Fruit fly (Drosophila melanogaster) whole organism, adult: ENCODE results near the gene CG42323.

Experiments used
- CG11617 ChIP-seq: fragments of 200-800 bp; sonication (Bioruptor generic); optimal IDR thresholded peaks from 2 replicates; lab custom pipeline; 2017; ENCODE audit warnings: mild to moderate bottlenecking, missing biosample characterization, missing genetic modification reagents, missing genetic modification characterization
- CG12768 ChIP-seq: fragments of 200-800 bp; sonication (Bioruptor generic); optimal IDR thresholded peaks from 2 replicates; lab custom pipeline; 2017; ENCODE audit warnings: missing biosample characterization, missing genetic modification characterization, mild to moderate bottlenecking, moderate library complexity, missing genetic modification reagents
- CG14711 ChIP-seq: fragments of 200-800 bp; sonication (Bioruptor generic); optimal IDR thresholded peaks from 2 replicates; lab custom pipeline; 2018; ENCODE audit warnings: missing biosample characterization, mild to moderate bottlenecking, missing genetic modification characterization, moderate library complexity
- CG1620 ChIP-seq: fragments of 200-800 bp; sonication (Bioruptor generic); optimal IDR thresholded peaks from 2 replicates; lab custom pipeline; 2016; ENCODE audit warnings: missing biosample characterization, missing genetic modification characterization
- CG33017 ChIP-seq: fragments of 200-800 bp; sonication (Bioruptor generic); optimal IDR thresholded peaks from 2 replicates; lab custom pipeline; 2018; ENCODE audit warnings: missing biosample characterization, mild to moderate bottlenecking, missing genetic modification characterization, moderate library complexity
- CG5204 ChIP-seq: fragments of 200-800 bp; sonication (Bioruptor generic); optimal IDR thresholded peaks from 2 replicates; lab custom pipeline; 2016; ENCODE audit warnings: missing biosample characterization, missing genetic modification characterization
- CG7045 ChIP-seq: fragments of 200-800 bp; sonication (Bioruptor generic); optimal IDR thresholded peaks from 2 replicates; lab custom pipeline; 2017; ENCODE audit warnings: missing biosample characterization, mild to moderate bottlenecking, missing genetic modification characterization
- CG7101 ChIP-seq: fragments of 200-800 bp; sonication (Bioruptor generic); optimal IDR thresholded peaks from 2 replicates; lab custom pipeline; 2018; ENCODE audit warnings: missing biosample characterization, mild to moderate bottlenecking, missing genetic modification characterization, moderate library complexity
- Clk ChIP-seq: fragments of 200-800 bp; sonication (Bioruptor generic); optimal IDR thresholded peaks from 2 replicates; lab custom pipeline; 2017; ENCODE audit warnings: missing biosample characterization, missing genetic modification characterization
- Crg-1 ChIP-seq: fragments of 200-800 bp; sonication (Bioruptor generic); optimal IDR thresholded peaks from 2 replicates; lab custom pipeline; 2016; ENCODE audit warnings: missing biosample characterization, missing genetic modification characterization
- Hr96 ChIP-seq: fragments of 200-800 bp; sonication (Bioruptor generic); optimal IDR thresholded peaks from 2 replicates; lab custom pipeline; 2016; ENCODE audit warnings: missing biosample characterization, missing genetic modification characterization
- Mnt ChIP-seq: fragments of 200-800 bp; sonication (Bioruptor generic); optimal IDR thresholded peaks from 2 replicates; lab custom pipeline; 2016; ENCODE audit warnings: missing biosample characterization, mild to moderate bottlenecking, missing genetic modification characterization
- bab1 ChIP-seq: fragments of 200-800 bp; sonication (Bioruptor generic); optimal IDR thresholded peaks from 3 replicates; lab custom pipeline; 2019; ENCODE audit warnings: missing biosample characterization, mild to moderate bottlenecking, missing genetic modification characterization, moderate library complexity
- cic ChIP-seq: fragments of 200-800 bp; sonication (Bioruptor generic); optimal IDR thresholded peaks from 2 replicates; lab custom pipeline; 2017; ENCODE audit warnings: missing biosample characterization, mild to moderate bottlenecking, missing genetic modification characterization, moderate library complexity
- cnc ChIP-seq, 2 experiments: fragments of >200 bp; optimal IDR thresholded peaks; 2 replicates each; lab custom pipeline; 2017
- kay ChIP-seq: fragments of 200-800 bp; sonication (Bioruptor generic); peaks from one replicate; lab custom pipeline; 2016; ENCODE audit warnings: missing biosample characterization, missing genetic modification characterization, borderline replicate concordance
- ovo ChIP-seq: fragments of 200-800 bp; sonication (Bioruptor generic); optimal IDR thresholded peaks from 2 replicates; lab custom pipeline; 2016; ENCODE audit warnings: missing biosample characterization, missing genetic modification characterization
- pad ChIP-seq: fragments of 200-800 bp; sonication (Bioruptor generic); optimal IDR thresholded peaks from 3 replicates; lab custom pipeline; 2017; ENCODE audit warnings: missing biosample characterization, missing genetic modification characterization, mild to moderate bottlenecking, moderate library complexity, missing genetic modification reagents
- tj ChIP-seq: fragments of 200-800 bp; sonication (Bioruptor generic); optimal IDR thresholded peaks from 3 replicates; lab custom pipeline; 2017; ENCODE audit warnings: missing biosample characterization, mild to moderate bottlenecking, missing genetic modification characterization, moderate library complexity
- toe ChIP-seq: fragments of 200-800 bp; sonication (Bioruptor generic); optimal IDR thresholded peaks from 2 replicates; lab custom pipeline; 2016; ENCODE audit warnings: missing biosample characterization, missing genetic modification characterization

Gene CG42323

DNA sequence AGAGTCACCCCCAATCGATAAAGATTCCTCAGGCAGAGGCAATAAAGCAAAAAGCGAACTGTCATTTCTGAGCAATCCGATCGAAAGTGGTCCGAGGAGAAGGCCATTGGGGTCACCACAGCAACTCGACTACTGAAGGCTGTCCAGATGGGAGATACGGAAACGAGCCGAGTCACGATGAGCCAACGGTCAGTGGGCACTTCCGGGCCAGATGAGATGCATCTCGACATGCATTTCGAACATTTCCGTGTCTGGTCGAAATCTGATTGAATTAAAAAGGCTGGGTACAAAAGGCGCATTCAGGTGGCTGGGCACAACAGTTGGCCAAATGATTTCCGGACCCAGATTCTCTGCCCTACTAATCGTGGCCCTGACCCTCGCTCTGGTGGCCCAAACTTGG, 16.4 kb downstream of the CG42323 start, which contains the start of gene CG32551:
CG32551 (plus strand) TSS at position 301 of the 400 bp plus-strand sequence.
- no peak for TF ChIP-seq bab1 (GFP tag; lab: Kevin White, UChicago)
- no peak for TF ChIP-seq Mnt

- TF ChIP-seq toe (GFP tag; lab: Kevin White, UChicago): no peak
- TF ChIP-seq Crg-1 (GFP tag; lab: Kevin White, UChicago): no peak
- TF ChIP-seq CG12768 (GFP tag; lab: Kevin White, UChicago): no peak
- no peak for TF ChIP-seq tj (GFP tag; lab: Kevin White, UChicago)
- TF ChIP-seq Mnt: no peak
- TF ChIP-seq CG11617 (GFP tag; lab: Kevin White, UChicago): no peak
- no peak for TF ChIP-seq pad (GFP tag; lab: Kevin White, UChicago)
Measured at dm6 chrX:18439367-18439766, 17.2 kb downstream of the CG42323 start, which contains the start of gene CG43841. CG43841 (plus strand) TSS chrX:18439667.

DNA sequence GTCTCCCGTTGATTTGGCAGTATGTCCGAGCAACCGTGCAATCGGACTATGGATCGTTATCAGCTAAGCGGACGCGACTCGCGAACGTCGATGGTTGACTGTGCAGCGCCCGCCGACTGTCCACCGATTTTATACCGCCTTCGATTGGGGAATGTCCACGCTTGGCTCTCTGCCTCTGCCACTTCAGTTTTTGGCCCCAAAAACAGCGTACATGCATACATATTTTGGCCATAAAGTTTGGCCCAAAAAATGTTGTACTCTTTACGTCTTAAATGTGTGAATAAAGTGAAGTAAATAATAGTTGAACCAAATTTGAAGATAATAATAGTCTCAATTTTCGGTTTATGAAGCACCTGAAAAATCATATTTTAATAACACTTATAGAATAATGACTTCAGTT, 18.3 kb downstream of the CG42323 start, which contains the start of gene CG32548:
CG32548 (minus strand) TSS at position 101 of the 400 bp plus-strand sequence.
- no peak for TF ChIP-seq CG11617 (GFP tag; lab: Kevin White, UChicago)
- no peak for TF ChIP-seq CG7101 (tag; lab: Kevin White, UChicago)

dm6 chrX:18452717-18453116, 30.5 kb downstream of the CG42323 start:
- TF ChIP-seq bab1 (GFP tag; lab: Kevin White, UChicago) (no peak), CG1620 (no peak), Hr96 (GFP tag; lab: Kevin White, UChicago) (no peak), toe (GFP tag; lab: Kevin White, UChicago) (no peak), CG5204 (GFP tag; lab: Kevin White, UChicago) (no peak), kay (GFP tag; lab: Kevin White, UChicago) (no peak), CG7101 (tag; lab: Kevin White, UChicago) (no peak), cnc (optimal IDR thresholded peaks at IDR 0.05; lab: Kevin White, UChicago) (no peak), CG12768 (GFP tag; lab: Kevin White, UChicago) (no peak), CG14711 (tag; lab: Kevin White, UChicago) (no peak), CG7045 (GFP tag; lab: Kevin White, UChicago) (no peak), Clk (no peak), cic (GFP tag; lab: Kevin White, UChicago) (no peak), CG33017 (no peak), Crg-1 (GFP tag; lab: Kevin White, UChicago) (no peak), pad (GFP tag; lab: Kevin White, UChicago) (no peak)

DNA sequence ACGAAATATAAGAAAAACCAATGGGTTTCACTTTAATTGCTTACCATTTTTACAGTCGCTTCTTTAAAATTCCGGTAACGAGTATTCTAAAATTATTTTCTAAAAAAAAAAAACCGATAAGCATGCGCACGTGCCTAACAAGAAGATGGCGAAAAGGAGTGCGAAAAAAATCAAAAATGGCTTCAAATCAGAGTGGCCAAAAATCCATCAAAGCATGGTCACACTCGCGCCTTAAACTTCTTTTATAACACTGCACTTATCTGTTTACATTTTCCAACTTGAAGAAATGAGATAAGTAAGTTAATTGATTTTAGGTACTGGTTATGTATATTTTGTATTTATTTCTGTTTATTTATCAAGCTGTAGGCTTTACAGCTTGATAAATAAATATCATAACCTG, 38.1 kb downstream of the CG42323 start, which contains the start of gene CG43843:
CG43843 (minus strand) TSS at position 101 of the 400 bp plus-strand sequence.
- TF ChIP-seq Hr96 (GFP tag; lab: Kevin White, UChicago) (no peak), CG7045 (GFP tag; lab: Kevin White, UChicago) (no peak), CG12768 (GFP tag; lab: Kevin White, UChicago) (no peak), CG33017 (no peak), cnc (optimal IDR thresholded peaks at IDR 0.05; lab: Kevin White, UChicago) (no peak)

DNA sequence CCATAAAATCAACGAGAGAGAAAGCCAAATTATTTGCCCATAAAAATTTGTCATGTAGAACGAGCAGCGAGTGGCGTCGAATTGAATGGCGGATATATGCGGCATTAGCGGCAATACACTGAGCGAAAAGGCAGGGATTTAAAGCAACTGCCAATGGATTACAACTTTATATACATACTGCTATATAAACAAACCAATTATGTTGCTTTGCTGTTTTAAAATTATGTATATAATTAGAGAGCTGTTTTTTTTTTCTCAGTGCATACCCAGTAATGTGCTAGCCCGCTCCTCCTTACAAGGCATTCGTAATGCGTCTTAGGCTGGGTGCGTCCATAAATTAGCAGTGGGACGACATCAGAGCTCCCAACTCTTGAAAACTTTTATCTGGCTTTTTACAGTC, 45.7 kb downstream of the CG42323 start:
- no peak for TF ChIP-seq CG33017
- TF ChIP-seq cic (GFP tag; lab: Kevin White, UChicago): no peak
- no peak for TF ChIP-seq CG1620
- no peak for TF ChIP-seq CG12768 (GFP tag; lab: Kevin White, UChicago)
- TF ChIP-seq ovo (GFP tag; lab: Kevin White, UChicago): no peak
- no peak for TF ChIP-seq CG7101 (tag; lab: Kevin White, UChicago)
- TF ChIP-seq tj (GFP tag; lab: Kevin White, UChicago): no peak
- no peak for TF ChIP-seq kay (GFP tag; lab: Kevin White, UChicago)
- no peak for TF ChIP-seq bab1 (GFP tag; lab: Kevin White, UChicago)
- no peak for TF ChIP-seq Crg-1 (GFP tag; lab: Kevin White, UChicago)
- no peak for TF ChIP-seq CG7045 (GFP tag; lab: Kevin White, UChicago)
- TF ChIP-seq Hr96 (GFP tag; lab: Kevin White, UChicago): no peak
- no peak for TF ChIP-seq toe (GFP tag; lab: Kevin White, UChicago)
- TF ChIP-seq Clk: no peak
- no peak for TF ChIP-seq Mnt
- no peak for TF ChIP-seq CG11617 (GFP tag; lab: Kevin White, UChicago)
- TF ChIP-seq CG5204 (GFP tag; lab: Kevin White, UChicago): no peak
- no peak for TF ChIP-seq CG14711 (tag; lab: Kevin White, UChicago)
- no peak for TF ChIP-seq cnc (optimal IDR thresholded peaks at IDR 0.05; lab: Kevin White, UChicago)
